Worm (Caenorhabditis elegans) whole organism, young adult: ENCODE data around the gene Y24D9B.1.

Experiments used
- B0019.2 ChIP-seq: fragments of 200-800 bp; sonication (Bioruptor generic); conservative IDR thresholded peaks from 2 replicates; pipeline ENCODE4 v1.3.6; 2022; ENCODE audit warnings: missing genetic modification reagents, missing genetic modification characterization, missing compliant biosample characterization
- B0336.3 ChIP-seq: fragments of 200-800 bp; sonication (Bioruptor generic); IDR thresholded peaks from 2 replicates; pipeline ENCODE4 v1.3.6; 2022; ENCODE audit warnings: missing genetic modification characterization, missing compliant biosample characterization
- C17E4.6 ChIP-seq: fragments of 200-800 bp; sonication (Bioruptor generic); IDR thresholded peaks from 2 replicates; pipeline ENCODE4 v1.3.6; 2022; ENCODE audit warnings: missing genetic modification reagents, missing genetic modification characterization, missing compliant biosample characterization
- D2030.7 ChIP-seq: fragments of 200-800 bp; sonication (Bioruptor generic); IDR thresholded peaks from 2 replicates; pipeline ENCODE4 v1.3.6; 2022; ENCODE audit warnings: missing genetic modification reagents, missing genetic modification characterization, missing compliant biosample characterization
- F37B4.10 ChIP-seq: fragments of 200-800 bp; sonication (Bioruptor generic); IDR thresholded peaks from 2 replicates; pipeline ENCODE4 v1.3.6; 2022; ENCODE audit warnings: missing genetic modification characterization, missing compliant biosample characterization
- F57C9.4 ChIP-seq: sonication (generic microtip); optimal IDR thresholded peaks from 2 replicates; lab custom pipeline; 2017; ENCODE audit warnings: mild to moderate bottlenecking, missing genetic modification characterization, missing compliant biosample characterization
- K11D2.4 ChIP-seq: fragments of 200-800 bp; sonication (Bioruptor generic); IDR thresholded peaks from 2 replicates; pipeline ENCODE4 v1.3.6; 2022; ENCODE audit warnings: missing genetic modification reagents, missing genetic modification characterization, missing compliant biosample characterization
- T07F8.4 ChIP-seq: sonication (generic microtip); optimal IDR thresholded peaks from 2 replicates; lab custom pipeline; 2016; ENCODE audit warnings: mild to moderate bottlenecking, missing genetic modification characterization, moderate library complexity, missing compliant biosample characterization
- Y67H2A.10 ChIP-seq: fragments of 200-800 bp; sonication (Bioruptor generic); conservative IDR thresholded peaks from 2 replicates; pipeline ENCODE4 v1.3.6; 2022; ENCODE audit warnings: missing genetic modification reagents, missing genetic modification characterization, missing compliant biosample characterization
- akir-1 ChIP-seq: fragments of 200-800 bp; sonication (Bioruptor generic); optimal IDR thresholded peaks from 2 replicates; lab custom pipeline; 2018; ENCODE audit warnings: mild to moderate bottlenecking, missing genetic modification characterization, moderate library complexity, missing compliant biosample characterization
- ama-1 ChIP-seq, 3 experiments: fragments of 150-350 bp in 1 of 3; sonication (generic microtip) in 2 of 3; optimal IDR thresholded peaks; 2 replicates each; lab custom pipeline; 2014 to 2018; ENCODE audit warnings: missing biosample characterization in 2 of 3, missing genetic modification characterization in 2 of 3, missing genetic modification reagents in 2 of 3
- atf-7 ChIP-seq: sonication (generic microtip); optimal IDR thresholded peaks from 2 replicates; lab custom pipeline; 2017; ENCODE audit warnings: mild to moderate bottlenecking, missing genetic modification characterization, missing compliant biosample characterization
- attf-5 ChIP-seq: fragments of 200-800 bp; sonication (Bioruptor generic); optimal IDR thresholded peaks from 2 replicates; lab custom pipeline; 2018; ENCODE audit warnings: mild to moderate bottlenecking, missing genetic modification characterization, missing compliant biosample characterization
- ceh-58 ChIP-seq: fragments of 200-800 bp; sonication (Bioruptor generic); IDR thresholded peaks from 2 replicates; pipeline ENCODE4 v1.3.6; 2022; ENCODE audit warnings: missing genetic modification characterization, missing compliant biosample characterization
- ceh-79 ChIP-seq: sonication (generic microtip); optimal IDR thresholded peaks from 2 replicates; lab custom pipeline; 2017; ENCODE audit warnings: mild to moderate bottlenecking, missing genetic modification characterization, missing compliant biosample characterization
- dpl-1 ChIP-seq: fragments of 150-350 bp; optimal IDR thresholded peaks from 2 replicates; lab custom pipeline; 2014; ENCODE audit warnings: missing biosample characterization, missing genetic modification reagents, missing genetic modification characterization
- efl-1 ChIP-seq: fragments of 150-350 bp; optimal IDR thresholded peaks from 2 replicates; lab custom pipeline; 2014; ENCODE audit warnings: missing biosample characterization, missing genetic modification reagents, missing genetic modification characterization
- egl-44 ChIP-seq: fragments of 200-800 bp; sonication (Bioruptor generic); IDR thresholded peaks from 2 replicates; pipeline ENCODE4 v1.3.6; 2022; ENCODE audit warnings: missing genetic modification reagents, missing genetic modification characterization, missing compliant biosample characterization
- ekl-4 ChIP-seq: fragments of 200-800 bp; sonication (Bioruptor generic); IDR thresholded peaks from 2 replicates; pipeline ENCODE4 v1.3.6; 2022; ENCODE audit warnings: missing genetic modification reagents, missing genetic modification characterization, missing compliant biosample characterization
- hlh-12 ChIP-seq: sonication (generic microtip); optimal IDR thresholded peaks from 2 replicates; lab custom pipeline; 2016; ENCODE audit warnings: missing genetic modification characterization, missing compliant biosample characterization
- hmg-1.2 ChIP-seq: fragments of 200-800 bp; sonication (Bioruptor generic); IDR thresholded peaks from 2 replicates; pipeline ENCODE4 v1.3.6; 2022; ENCODE audit warnings: missing genetic modification reagents, missing genetic modification characterization, missing compliant biosample characterization
- hmg-20 ChIP-seq: fragments of 200-800 bp; sonication (Bioruptor generic); IDR thresholded peaks from 2 replicates; pipeline ENCODE4 v1.3.6; 2022; ENCODE audit warnings: missing genetic modification reagents, missing genetic modification characterization, missing compliant biosample characterization
- hsf-1 ChIP-seq: fragments of 200-800 bp; sonication (Bioruptor generic); IDR thresholded peaks from 2 replicates; pipeline ENCODE4 v1.3.6; 2022; ENCODE audit warnings: missing genetic modification reagents, missing genetic modification characterization, missing compliant biosample characterization
- lin-54 ChIP-seq: fragments of 200-800 bp; sonication (Bioruptor generic); optimal IDR thresholded peaks from 2 replicates; lab custom pipeline; 2018; ENCODE audit warnings: mild to moderate bottlenecking, missing genetic modification characterization, missing compliant biosample characterization
- lsl-1 ChIP-seq: fragments of 200-800 bp; sonication (Bioruptor generic); optimal IDR thresholded peaks from 2 replicates; lab custom pipeline; 2018; ENCODE audit warnings: mild to moderate bottlenecking, missing genetic modification characterization, moderate library complexity, missing compliant biosample characterization
- madf-8 ChIP-seq: fragments of 200-800 bp; sonication (Bioruptor generic); conservative IDR thresholded peaks from 2 replicates; pipeline ENCODE4 v1.3.6; 2022; ENCODE audit warnings: missing genetic modification reagents, missing genetic modification characterization, missing compliant biosample characterization
- nfya-2 ChIP-seq: fragments of 200-800 bp; sonication (Bioruptor generic); IDR thresholded peaks from 2 replicates; pipeline ENCODE4 v1.3.6; 2022; ENCODE audit warnings: missing genetic modification reagents, missing genetic modification characterization, missing compliant biosample characterization
- nfyb-1 ChIP-seq: fragments of 200-800 bp; sonication (Bioruptor generic); IDR thresholded peaks from 2 replicates; pipeline ENCODE4 v1.3.6; 2022; ENCODE audit warnings: missing genetic modification reagents, missing genetic modification characterization, missing compliant biosample characterization
- nhr-120 ChIP-seq: fragments of 200-800 bp; sonication (Bioruptor generic); IDR thresholded peaks from 2 replicates; pipeline ENCODE4 v1.3.6; 2022; ENCODE audit warnings: missing genetic modification characterization, missing compliant biosample characterization
- nhr-179 ChIP-seq: sonication (generic microtip); optimal IDR thresholded peaks from 2 replicates; lab custom pipeline; 2016; ENCODE audit warnings: mild to moderate bottlenecking, missing genetic modification characterization, missing compliant biosample characterization
- nhr-80 ChIP-seq: sonication (generic microtip); optimal IDR thresholded peaks from 2 replicates; lab custom pipeline; 2016; ENCODE audit warnings: missing genetic modification characterization, missing compliant biosample characterization
- sdz-38 ChIP-seq: sonication (generic microtip); optimal IDR thresholded peaks from 2 replicates; lab custom pipeline; 2016; ENCODE audit warnings: missing genotype, missing genetic modification characterization, missing compliant biosample characterization
- snpc-3.4 ChIP-seq: sonication (generic microtip); optimal IDR thresholded peaks from 2 replicates; lab custom pipeline; 2017; ENCODE audit warnings: missing genetic modification characterization, mild to moderate bottlenecking, missing compliant biosample characterization, antibody characterized with exemption, moderate library complexity, missing genotype, missing genetic modification reagents
- somi-1 ChIP-seq: fragments of 200-800 bp; sonication (Bioruptor generic); optimal IDR thresholded peaks from 2 replicates; lab custom pipeline; 2018; ENCODE audit warnings: mild to moderate bottlenecking, missing genetic modification characterization, missing compliant biosample characterization
- tbp1 ChIP-seq: fragments of 200-800 bp; sonication (Bioruptor generic); optimal IDR thresholded peaks from 2 replicates; lab custom pipeline; 2018; ENCODE audit warnings: mild to moderate bottlenecking, missing genetic modification characterization, missing compliant biosample characterization
- tbx-9 ChIP-seq: sonication (generic microtip); optimal IDR thresholded peaks from 2 replicates; lab custom pipeline; 2016; ENCODE audit warnings: borderline replicate concordance, missing genetic modification characterization, inconsistent platforms, missing compliant biosample characterization
- ztf-26 ChIP-seq: sonication (generic microtip); optimal IDR thresholded peaks from 2 replicates; lab custom pipeline; 2017; ENCODE audit warnings: missing genetic modification characterization, missing compliant biosample characterization
- ztf-6 ChIP-seq: fragments of 200-800 bp; sonication (Bioruptor generic); IDR thresholded peaks from 2 replicates; pipeline ENCODE4 v1.3.6; 2022; ENCODE audit warnings: missing genetic modification reagents, missing genetic modification characterization, missing compliant biosample characterization

Y24D9B.1 gene

DNA sequence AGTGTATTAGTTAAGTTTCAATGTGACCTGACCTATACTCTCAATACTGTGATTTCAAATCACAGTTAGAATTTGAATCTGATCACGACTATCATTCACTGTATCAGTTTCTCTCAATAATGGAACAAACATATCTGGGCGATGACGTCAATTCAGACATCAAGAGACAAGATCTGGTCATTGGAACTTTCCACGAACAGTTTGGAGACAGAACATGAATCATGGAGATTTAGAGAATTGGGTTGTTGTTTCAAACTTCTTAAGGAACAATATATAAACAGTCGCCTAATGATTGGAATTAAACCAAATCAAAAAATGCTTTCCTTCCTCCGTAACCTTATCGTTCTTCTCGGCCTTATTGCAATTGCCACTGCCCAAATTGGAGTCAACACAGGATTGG lies 26.0 kb upstream of the Y24D9B.1 start, which contains the start of gene F15E6.4:
TSS of gene F15E6.4 (plus strand) at position 301 of the 400 bp plus-strand sequence.
- TF ChIP-seq sdz-38 (no peak), dpl-1 (GFP tag; lab: Kevin White, UChicago) (no peak), T07F8.4 (tag; lab: Kevin White, UChicago) (no peak), ztf-6 (GFP tag; lab: Robert Waterston, UW) (no peak), hmg-20 (GFP tag; lab: Robert Waterston, UW) (no peak)

ce11 chrIV:4292569-4292968 lies 24.6 kb upstream of the Y24D9B.1 start, which contains the start of gene F15E6.10:
Gene F15E6.10 (plus strand): TSS chrIV:4292869.
- TF ChIP-seq hsf-1 (GFP tag; lab: Robert Waterston, UW) (no peak), K11D2.4 (no peak), nhr-179 (tag; lab: Kevin White, UChicago) (no peak), ceh-58 (GFP tag; lab: Robert Waterston, UW) (no peak), ceh-79 (tag; lab: Kevin White, UChicago) (no peak), lin-54 (no peak), lsl-1 (GFP tag; lab: Kevin White, UChicago) (no peak), B0336.3 (no peak), attf-5 (no peak), Y67H2A.10 (no peak), ekl-4 (GFP tag; lab: Robert Waterston, UW) (no peak)

- TF ChIP-seq B0019.2 (GFP tag; lab: Robert Waterston, UW): no peak
- TF ChIP-seq nhr-80 (tag; lab: Kevin White, UChicago): peak; percentile 1
- no peak for TF ChIP-seq ceh-79 (tag; lab: Kevin White, UChicago)
- TF ChIP-seq Y67H2A.10: no peak
- TF ChIP-seq tbx-9: no peak
- TF ChIP-seq tbp1 (GFP tag; lab: Kevin White, UChicago): no peak
- TF ChIP-seq somi-1 (GFP tag; lab: Kevin White, UChicago): peak; percentile 14
- peak; percentile 34 for TF ChIP-seq atf-7 (tag; lab: Kevin White, UChicago)
- TF ChIP-seq hmg-1.2: peak; percentile 58; the same call in 1 of the 2 replicates
- peak; percentile 22; the same call in 1 of the 2 replicates for TF ChIP-seq nfyb-1 (GFP tag; lab: Robert Waterston, UW)
- TF ChIP-seq ztf-26: peak; percentile 67
Observed at ce11 chrIV:4294552-4294951, 22.6 kb upstream of the Y24D9B.1 start, which contains the start of gene F15E6.3. Gene F15E6.3 (plus strand): TSS chrIV:4294895.

ce11 chrIV:4298983-4299382 lies 18.2 kb upstream of the Y24D9B.1 start, which contains the start of gene F15E6.9:
Gene F15E6.9 (minus strand): TSS chrIV:4299083.
- TF ChIP-seq F57C9.4 (tag; lab: Kevin White, UChicago): no peak
- TF ChIP-seq madf-8 (GFP tag; lab: Robert Waterston, UW): no peak
- no peak for TF ChIP-seq atf-7 (tag; lab: Kevin White, UChicago)
- no peak for TF ChIP-seq nhr-120
- TF ChIP-seq nhr-80 (tag; lab: Kevin White, UChicago): no peak
- no peak for TF ChIP-seq F37B4.10
- no peak for TF ChIP-seq snpc-3.4 (tag; lab: Kevin White, UChicago)
- TF ChIP-seq egl-44 (GFP tag; lab: Robert Waterston, UW): no peak
- TF ChIP-seq nfya-2 (GFP tag; lab: Robert Waterston, UW): no peak
- no peak for TF ChIP-seq ama-1 (optimal IDR thresholded peaks at IDR 0.05; lab: Kevin White, UChicago)
- TF ChIP-seq ama-1 (GFP tag; optimal IDR thresholded peaks at IDR 0.05; lab: Kevin White, UChicago): no peak
- no peak for TF ChIP-seq lsl-1 (GFP tag; lab: Kevin White, UChicago)
- no peak for TF ChIP-seq C17E4.6 (GFP tag; lab: Robert Waterston, UW)
- TF ChIP-seq akir-1 (GFP tag; lab: Kevin White, UChicago): no peak
- TF ChIP-seq D2030.7: no peak
- no peak for TF ChIP-seq nfyb-1 (GFP tag; lab: Robert Waterston, UW)
- no peak for TF ChIP-seq efl-1 (GFP tag; lab: Kevin White, UChicago)
- TF ChIP-seq hlh-12: no peak
- TF ChIP-seq somi-1 (GFP tag; lab: Kevin White, UChicago): no peak
